Fruit fly (Drosophila melanogaster) S2 (cell line): ENCODE measurements around the gene CG3857.

Source experiments
- CG8478 ChIP-seq: fragments of >200 bp; optimal IDR thresholded peaks from 2 replicates; lab custom pipeline; 2018
- CTCF ChIP-seq, 2 experiments: fragments of >200 bp; optimal IDR thresholded peaks; 2 replicates each; lab custom pipeline; 2018

DNA sequence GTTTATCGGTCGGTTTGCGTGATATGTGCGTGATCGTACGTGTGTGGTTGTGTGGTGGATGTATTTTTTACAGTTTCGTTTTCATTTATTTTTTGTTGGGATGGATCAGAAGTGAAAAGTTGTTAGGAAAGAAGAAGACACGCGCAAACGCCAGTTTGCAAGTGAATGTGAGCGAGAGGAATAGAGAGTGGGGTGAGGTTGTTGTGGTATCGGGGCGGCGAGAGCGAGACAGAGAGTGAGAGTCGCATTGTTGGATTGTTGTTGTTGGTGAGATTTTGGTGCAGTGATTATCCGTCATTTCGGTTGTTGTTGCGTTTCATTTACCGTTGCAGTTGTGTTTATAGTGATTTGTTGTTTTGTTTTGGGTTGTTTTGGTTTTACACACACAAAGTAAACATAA lies 46.3 kb downstream of the CG3857 start:
- TF ChIP-seq CTCF (optimal IDR thresholded peaks at IDR 0.05; lab: Kevin White, UChicago) (no peak), CG8478 (lab: Kevin White, UChicago) (no peak)
